Fruit fly (Drosophila melanogaster) whole organism, embryonic: ENCODE measurements around the gene Lim3.

Experiments used
- Blimp-1 ChIP-seq: fragments of 200-800 bp; sonication (Bioruptor generic); optimal IDR thresholded peaks from 3 replicates; lab custom pipeline; 2018; ENCODE audit warnings: missing biosample characterization, missing genetic modification characterization, mild to moderate bottlenecking, moderate library complexity, missing genetic modification reagents
- CG10431 ChIP-seq: fragments of 200-800 bp; sonication (Bioruptor generic); optimal IDR thresholded peaks from 3 replicates; lab custom pipeline; 2018; ENCODE audit warnings: missing biosample characterization, mild to moderate bottlenecking, missing genetic modification characterization
- CG11695 ChIP-seq: fragments of 200-800 bp; sonication (Bioruptor generic); IDR thresholded peaks from 3 replicates; pipeline ENCODE4 v1.3.6; 2022; ENCODE audit warnings: missing biosample characterization, missing genetic modification characterization
- CG12391 ChIP-seq: fragments of 200-800 bp; sonication (Bioruptor generic); optimal IDR thresholded peaks from 3 replicates; lab custom pipeline; 2018; ENCODE audit warnings: missing biosample characterization, mild to moderate bottlenecking, missing genetic modification characterization, moderate library complexity
- CG13624 ChIP-seq: fragments of 200-800 bp; sonication (Bioruptor generic); optimal IDR thresholded peaks from 2 replicates; lab custom pipeline; 2016; ENCODE audit warnings: missing biosample characterization, missing genetic modification characterization
- CG13894 ChIP-seq: fragments of 200-800 bp; sonication (Bioruptor generic); optimal IDR thresholded peaks from 3 replicates; lab custom pipeline; 2018; ENCODE audit warnings: missing biosample characterization, mild to moderate bottlenecking, missing genetic modification characterization, moderate library complexity
- CG14050 ChIP-seq: fragments of 200-800 bp; sonication (Bioruptor generic); IDR thresholded peaks from 3 replicates; pipeline ENCODE4 v1.3.6; 2022; ENCODE audit warnings: missing biosample characterization, missing genetic modification characterization
- CG17359 ChIP-seq: fragments of 200-800 bp; sonication (Bioruptor generic); optimal IDR thresholded peaks from 3 replicates; lab custom pipeline; 2018; ENCODE audit warnings: missing biosample characterization, mild to moderate bottlenecking, missing genetic modification characterization, moderate library complexity
- CG17829 ChIP-seq: fragments of 200-800 bp; optimal IDR thresholded peaks from 2 replicates; lab custom pipeline; 2019; ENCODE audit warnings: missing biosample characterization, mild to moderate bottlenecking, missing genetic modification characterization, moderate library complexity
- CG2678 ChIP-seq: fragments of 200-800 bp; sonication (Bioruptor generic); optimal IDR thresholded peaks from 3 replicates; lab custom pipeline; 2019; ENCODE audit warnings: missing biosample characterization, mild to moderate bottlenecking, missing genetic modification characterization, moderate library complexity
- CG30020 ChIP-seq: fragments of 200-800 bp; optimal IDR thresholded peaks from 2 replicates; lab custom pipeline; 2019; ENCODE audit warnings: missing biosample characterization, mild to moderate bottlenecking, missing genetic modification characterization, moderate library complexity
- CG32532 ChIP-seq: fragments of 200-800 bp; sonication (Bioruptor generic); IDR thresholded peaks from 2 replicates; pipeline ENCODE4 v1.3.6; 2022; ENCODE audit warnings: missing biosample characterization, missing genetic modification characterization
- CG32772 ChIP-seq: fragments of 200-800 bp; sonication (Bioruptor generic); IDR thresholded peaks from 2 replicates; pipeline ENCODE4 v1.3.6; 2022; ENCODE audit warnings: missing biosample characterization, missing genetic modification characterization
- CG4282 ChIP-seq: fragments of 200-800 bp; sonication (Bioruptor generic); optimal IDR thresholded peaks from 2 replicates; lab custom pipeline; 2016; ENCODE audit warnings: missing biosample characterization, missing genetic modification characterization
- CG4328 ChIP-seq: fragments of 200-800 bp; sonication (Bioruptor generic); optimal IDR thresholded peaks from 3 replicates; lab custom pipeline; 2017; ENCODE audit warnings: missing biosample characterization, missing genetic modification reagents, missing genetic modification characterization
- CG43689 ChIP-seq: fragments of 200-800 bp; sonication (Bioruptor generic); IDR thresholded peaks from 2 replicates; pipeline ENCODE4 v1.3.6; 2022; ENCODE audit warnings: missing biosample characterization, missing genetic modification characterization
- CG4424 ChIP-seq: fragments of 200-800 bp; sonication (Bioruptor generic); optimal IDR thresholded peaks from 3 replicates; lab custom pipeline; 2016; ENCODE audit warnings: missing biosample characterization, missing genetic modification characterization
- CG4730 ChIP-seq: fragments of 200-800 bp; sonication (Bioruptor generic); IDR thresholded peaks from 2 replicates; pipeline ENCODE4 v1.3.6; 2022; ENCODE audit warnings: missing biosample characterization, missing genetic modification characterization
- CG6689 ChIP-seq: fragments of 200-800 bp; sonication (Bioruptor generic); IDR thresholded peaks from 2 replicates; pipeline ENCODE4 v1.3.6; 2022; ENCODE audit warnings: missing biosample characterization, missing genetic modification characterization
- CG7556 ChIP-seq: fragments of 200-800 bp; sonication (Bioruptor generic); optimal IDR thresholded peaks from 2 replicates; lab custom pipeline; 2017; ENCODE audit warnings: missing biosample characterization, mild to moderate bottlenecking, missing genetic modification characterization
- CG7745 ChIP-seq: fragments of 200-800 bp; sonication (Bioruptor generic); optimal IDR thresholded peaks from 2 replicates; lab custom pipeline; 2018; ENCODE audit warnings: missing biosample characterization, mild to moderate bottlenecking, missing genetic modification characterization, moderate library complexity
- CTCF ChIP-seq: fragments of 200-800 bp; sonication (Bioruptor generic); optimal IDR thresholded peaks from 2 replicates; lab custom pipeline; 2017; ENCODE audit warnings: missing biosample characterization, mild to moderate bottlenecking, missing genetic modification characterization, moderate library complexity
- Dref ChIP-seq: fragments of 200-800 bp; sonication (Bioruptor generic); IDR thresholded peaks from 2 replicates; pipeline ENCODE4 v1.3.6; 2022; ENCODE audit warnings: missing biosample characterization, missing genetic modification characterization
- Fer1 ChIP-seq: fragments of 200-800 bp; sonication (Bioruptor generic); optimal IDR thresholded peaks from 2 replicates; lab custom pipeline; 2017; ENCODE audit warnings: missing biosample characterization, mild to moderate bottlenecking, missing genetic modification characterization
- Hand ChIP-seq: fragments of 200-800 bp; sonication (Bioruptor generic); optimal IDR thresholded peaks from 2 replicates; lab custom pipeline; 2017; ENCODE audit warnings: mild to moderate bottlenecking, missing biosample characterization, missing genetic modification reagents, missing genetic modification characterization
- Hr39 ChIP-seq: fragments of >200 bp; optimal IDR thresholded peaks from 2 replicates; lab custom pipeline; 2017
- Hr51 ChIP-seq, 2 experiments: fragments of 200-800 bp; sonication (Bioruptor generic); optimal IDR thresholded peaks; 2 replicates in 1 of 2; 3 replicates in 1 of 2; lab custom pipeline; 2016 to 2018; ENCODE audit warnings: missing biosample characterization in 2 of 2, missing genetic modification characterization in 2 of 2, mild to moderate bottlenecking in 1 of 2, moderate library complexity in 1 of 2
- Hsf ChIP-seq: fragments of 200-800 bp; sonication (Bioruptor generic); optimal IDR thresholded peaks from 3 replicates; lab custom pipeline; 2016; ENCODE audit warnings: missing biosample characterization, missing genetic modification characterization
- Mad ChIP-seq: fragments of 200-800 bp; sonication (Bioruptor generic); optimal IDR thresholded peaks from 2 replicates; lab custom pipeline; 2016; ENCODE audit warnings: missing biosample characterization, missing genetic modification characterization
- Mes4 ChIP-seq: fragments of 200-800 bp; sonication (Bioruptor generic); optimal IDR thresholded peaks from 2 replicates; lab custom pipeline; 2016; ENCODE audit warnings: missing biosample characterization, missing genetic modification characterization
- Nf-YC ChIP-seq: fragments of 200-800 bp; optimal IDR thresholded peaks from 3 replicates; lab custom pipeline; 2019; ENCODE audit warnings: missing biosample characterization, mild to moderate bottlenecking, missing genetic modification characterization, moderate library complexity
- Optix ChIP-seq: fragments of 200-800 bp; sonication (Bioruptor generic); IDR thresholded peaks from 3 replicates; pipeline ENCODE4 v1.3.6; 2022; ENCODE audit warnings: missing biosample characterization, missing genetic modification characterization
- Rx ChIP-seq: fragments of 200-800 bp; sonication (Bioruptor generic); IDR thresholded peaks from 2 replicates; pipeline ENCODE4 v1.3.6; 2022; ENCODE audit warnings: missing biosample characterization, missing genetic modification characterization
- Side ChIP-seq: fragments of 200-800 bp; sonication (Bioruptor generic); optimal IDR thresholded peaks from 2 replicates; lab custom pipeline; 2016; ENCODE audit warnings: missing biosample characterization, missing genetic modification characterization
- chif ChIP-seq, 2 experiments: fragments of 200-800 bp; sonication (Bioruptor generic); optimal IDR thresholded peaks; 3 replicates each; lab custom pipeline; 2016; ENCODE audit warnings: missing biosample characterization in 2 of 2, missing genetic modification characterization in 2 of 2
- danr ChIP-seq: fragments of 200-800 bp; sonication (Bioruptor generic); IDR thresholded peaks from 2 replicates; pipeline ENCODE4 v1.3.6; 2022; ENCODE audit warnings: missing biosample characterization, missing genetic modification characterization
- en ChIP-seq: fragments of 200-800 bp; sonication (Bioruptor generic); optimal IDR thresholded peaks from 2 replicates; lab custom pipeline; 2016; ENCODE audit warnings: missing biosample characterization, missing genetic modification characterization
- gcm ChIP-seq: fragments of 200-800 bp; sonication (Bioruptor generic); optimal IDR thresholded peaks from 2 replicates; lab custom pipeline; 2019; ENCODE audit warnings: missing biosample characterization, mild to moderate bottlenecking, missing genetic modification characterization, moderate library complexity
- gem ChIP-seq: fragments of 200-800 bp; sonication (Bioruptor generic); optimal IDR thresholded peaks from 2 replicates; lab custom pipeline; 2019; ENCODE audit warnings: missing biosample characterization, mild to moderate bottlenecking, missing genetic modification characterization, moderate library complexity
- gsb ChIP-seq: fragments of 200-800 bp; sonication (Bioruptor generic); IDR thresholded peaks from 2 replicates; pipeline ENCODE4 v1.3.6; 2022; ENCODE audit warnings: missing biosample characterization, missing genetic modification characterization
- gsb-n ChIP-seq: fragments of 200-800 bp; sonication (Bioruptor generic); optimal IDR thresholded peaks from 3 replicates; lab custom pipeline; 2018; ENCODE audit warnings: missing biosample characterization, mild to moderate bottlenecking, missing genetic modification characterization
- hbn ChIP-seq: fragments of 200-800 bp; sonication (Bioruptor generic); IDR thresholded peaks from 2 replicates; pipeline ENCODE4 v1.3.6; 2022; ENCODE audit warnings: missing biosample characterization, missing genetic modification characterization; ENCODE audit not compliant: partially characterized antibody
- ind ChIP-seq: fragments of 200-800 bp; sonication (Bioruptor generic); optimal IDR thresholded peaks from 3 replicates; lab custom pipeline; 2016; ENCODE audit warnings: missing biosample characterization, missing genetic modification characterization
- onecut ChIP-seq: fragments of 200-800 bp; sonication (Bioruptor generic); IDR thresholded peaks from 2 replicates; pipeline ENCODE4 v1.3.6; 2022; ENCODE audit warnings: missing biosample characterization, missing genetic modification characterization
- otp ChIP-seq: fragments of 200-800 bp; sonication (Bioruptor generic); IDR thresholded peaks from 3 replicates; pipeline ENCODE4, ENCODE4 v1.3.6; 2022; ENCODE audit warnings: missing biosample characterization, missing genetic modification characterization
- peb ChIP-seq: fragments of 200-800 bp; sonication (Bioruptor generic); IDR thresholded peaks from 2 replicates; pipeline ENCODE4 v1.3.6; 2022; ENCODE audit warnings: missing biosample characterization, missing genetic modification characterization
- row ChIP-seq: fragments of 200-800 bp; sonication (Bioruptor generic); IDR thresholded peaks from 3 replicates; pipeline ENCODE4 v1.3.6; 2022; ENCODE audit warnings: missing biosample characterization, missing genetic modification characterization
- slbo ChIP-seq: fragments of 200-800 bp; sonication (Bioruptor generic); IDR thresholded peaks from 2 replicates; pipeline ENCODE4 v1.3.6; 2022; ENCODE audit warnings: missing biosample characterization, missing genetic modification characterization
- sob ChIP-seq: fragments of 200-800 bp; sonication (Bioruptor generic); IDR thresholded peaks from 2 replicates; pipeline ENCODE4 v1.3.6; 2022; ENCODE audit warnings: missing biosample characterization, missing genetic modification characterization
- tll ChIP-seq, 2 experiments: fragments of 200-800 bp in 1 of 2; fragments of >200 bp in 1 of 2; sonication (Bioruptor generic) in 1 of 2; optimal IDR thresholded peaks; 2 replicates each; lab custom pipeline; 2017 to 2019; ENCODE audit warnings: missing biosample characterization in 2 of 2, missing genetic modification characterization in 2 of 2, mild to moderate bottlenecking in 1 of 2, moderate library complexity in 1 of 2

Lim3 gene

DNA sequence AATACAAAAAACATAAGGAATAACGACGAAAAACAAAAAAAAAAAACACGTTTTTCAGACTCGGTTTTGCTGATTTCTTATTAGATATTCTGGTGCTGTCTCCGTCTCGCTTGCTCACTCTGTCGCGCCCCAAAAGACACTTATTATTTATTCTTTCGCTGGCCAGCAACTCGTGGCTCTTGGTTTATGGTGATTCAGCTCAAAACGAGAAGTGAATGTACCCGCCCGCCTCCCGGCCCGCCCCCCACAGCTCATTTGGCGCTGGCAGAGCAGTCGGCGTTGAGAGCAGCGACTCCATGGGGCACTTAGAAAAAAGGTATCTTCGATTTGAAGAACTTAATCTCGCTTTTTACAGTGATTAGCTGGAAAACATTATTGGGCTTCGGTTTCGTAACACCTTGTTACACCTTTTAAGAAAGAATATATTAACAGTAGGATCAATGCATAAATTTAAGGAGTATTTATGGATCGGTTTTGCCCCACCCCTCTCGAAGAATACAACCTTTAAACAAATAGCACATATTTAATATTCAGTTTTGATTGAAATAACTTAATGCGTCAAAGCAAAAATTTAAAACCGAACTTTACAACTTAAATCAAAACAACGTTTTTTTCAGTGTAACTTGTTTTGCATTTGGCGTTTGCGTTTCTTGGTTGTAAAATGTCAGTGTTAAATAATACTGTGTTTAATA lies 33.4 kb upstream of the Lim3 start (continued):
- TF ChIP-seq CG11695 (GFP tag; lab: Robert Waterston, UW) (peak; percentile 73; the same call in 1 of the 3 replicates), CG4730 (GFP tag; lab: Robert Waterston, UW) (0 out of 2 replicates have a peak, but pooled peaks have one; percentile 35), CG30020 (tag; lab: Kevin White, UChicago) (peak; percentile 48), CG32532 (GFP tag; lab: Robert Waterston, UW) (peak; percentile 67), Hr39 (lab: Kevin White, UChicago) (peak; percentile 59), CTCF (no peak), CG17829 (tag; lab: Kevin White, UChicago) (peak; percentile 71), Mes4 (GFP tag; lab: Kevin White, UChicago) (no peak), gem (tag; lab: Kevin White, UChicago) (peak; percentile 88), CG13894 (tag; lab: Kevin White, UChicago) (peak; percentile 62), CG4328 (GFP tag; lab: Kevin White, UChicago) (peak; percentile 41), CG12391 (tag; lab: Kevin White, UChicago) (peak; percentile 78), Mad (GFP tag; lab: Kevin White, UChicago) (peak; percentile 64), Hsf (GFP tag; lab: Kevin White, UChicago) (peak; percentile 70), onecut (no peak; the same call in 1 of the 2 replicates), CG4282 (GFP tag; lab: Kevin White, UChicago) (no peak), CG43689 (GFP tag; lab: Robert Waterston, UW) (no peak), CG6689 (GFP tag; lab: Robert Waterston, UW) (peak; percentile 65), row (GFP tag; lab: Robert Waterston, UW) (peak; percentile 57; the same call in 2 of the 3 replicates), Rx (GFP tag; lab: Robert Waterston, UW) (peak; percentile 38; the same call in 1 of the 2 replicates), CG13624 (GFP tag; lab: Kevin White, UChicago) (peak; percentile 74), gsb (GFP tag; lab: Robert Waterston, UW) (0 out of 2 replicates have a peak, but pooled peaks have one; percentile 33), CG32772 (GFP tag; lab: Robert Waterston, UW) (no peak), Side (peak; percentile 63), slbo (GFP tag; lab: Robert Waterston, UW) (peak; percentile 69), CG14050 (GFP tag; lab: Robert Waterston, UW) (no peak), ind (peak; percentile 68), CG4424 (peak; percentile 74), CG10431 (GFP tag; lab: Kevin White, UChicago) (peak; percentile 58), en (GFP tag; lab: Kevin White, UChicago) (peak; percentile 65), otp (GFP tag; lab: Robert Waterston, UW) (0 out of 3 replicates have a peak, but pooled peaks have one; percentile 9), Fer1 (GFP tag; lab: Kevin White, UChicago) (peak; percentile 75), Dref (GFP tag; lab: Robert Waterston, UW) (no peak), hbn (GFP tag; lab: Robert Waterston, UW) (no peak), Hr51 (GFP tag; optimal IDR thresholded peaks at IDR 0.05; lab: Kevin White, UChicago) (peak; percentile 59 to 73), danr (0 out of 2 replicates have a peak, but pooled peaks have one; percentile 21), CG17359 (tag; lab: Kevin White, UChicago) (peak; percentile 51), gcm (peak; percentile 67), tll (GFP tag; optimal IDR thresholded peaks at IDR 0.05; lab: Kevin White, UChicago) (no peak), Blimp-1 (GFP tag; lab: Kevin White, UChicago) (peak; percentile 79), Optix (no peak), CG2678 (tag; lab: Kevin White, UChicago) (peak; percentile 89), Hand (peak; percentile 57), gsb-n (tag; lab: Kevin White, UChicago) (peak; percentile 69), peb (GFP tag; lab: Robert Waterston, UW) (no peak), CG7745 (tag; lab: Kevin White, UChicago) (no peak), Nf-YC (tag; lab: Kevin White, UChicago) (peak; percentile 18), sob (GFP tag; lab: Robert Waterston, UW) (peak; percentile 30; the same call in 1 of the 2 replicates), CG7556 (peak; percentile 90), chif (GFP tag; optimal IDR thresholded peaks at IDR 0.05; lab: Kevin White, UChicago) (peak; percentile 61 to 65)
